In genomic region chr3L:13015823-13016465, dm6 we compare ENCODE assay signal across 5 fruit fly cellular contexts.
TF ChIP-seq lines count a peak whose summit lies in the region.

TSS of gene CG11267 (plus strand) at chr3L:13016050.

- peak; percentile 43 for TF ChIP-seq CTCF in whole organism, embryonic (GFP tag; optimal IDR thresholded peaks at IDR 0.05; lab: Kevin White, UChicago)

TF ChIP-seq in whole organism, adult, 20 proteins besides CTCF, POLR2A, EP300 and RAD21 (continues in another document):
- peak; percentile 88 for TF ChIP-seq toe (GFP tag; optimal IDR thresholded peaks at IDR 0.05; lab: Kevin White, UChicago)
- TF ChIP-seq CG7045 (GFP tag; optimal IDR thresholded peaks at IDR 0.05; lab: Kevin White, UChicago), result peak; percentile 87
- peak; percentile 68 for TF ChIP-seq pad (GFP tag; optimal IDR thresholded peaks at IDR 0.05; lab: Kevin White, UChicago)
- no peak for TF ChIP-seq kay (GFP tag; lab: Kevin White, UChicago; ENCODE audit: borderline replicate concordance)
- TF ChIP-seq Hr96 (GFP tag; optimal IDR thresholded peaks at IDR 0.05; lab: Kevin White, UChicago), result peak; percentile 51
- peak; percentile 21 for TF ChIP-seq tj (GFP tag; optimal IDR thresholded peaks at IDR 0.05; lab: Kevin White, UChicago)
- TF ChIP-seq Crg-1 (GFP tag; optimal IDR thresholded peaks at IDR 0.05; lab: Kevin White, UChicago), result no peak
- TF ChIP-seq CG12768 (GFP tag; optimal IDR thresholded peaks at IDR 0.05; lab: Kevin White, UChicago), result peak; percentile 83
- TF ChIP-seq CG1620 (GFP tag; optimal IDR thresholded peaks at IDR 0.05; lab: Kevin White, UChicago), result peak; percentile 69
- TF ChIP-seq Clk (GFP tag; optimal IDR thresholded peaks at IDR 0.05; lab: Kevin White, UChicago), result peak; percentile 51
- TF ChIP-seq cnc (optimal IDR thresholded peaks at IDR 0.05; lab: Kevin White, UChicago), result no peak
- peak; percentile 55 for TF ChIP-seq cic (GFP tag; optimal IDR thresholded peaks at IDR 0.05; lab: Kevin White, UChicago)
- TF ChIP-seq CG11617 (GFP tag; optimal IDR thresholded peaks at IDR 0.05; lab: Kevin White, UChicago), result peak; percentile 58
- peak; percentile 79 for TF ChIP-seq CG14711 (tag; optimal IDR thresholded peaks at IDR 0.05; lab: Kevin White, UChicago)
- no peak for TF ChIP-seq CG5204 (GFP tag; optimal IDR thresholded peaks at IDR 0.05; lab: Kevin White, UChicago)
- peak; percentile 61 for TF ChIP-seq CG33017 (tag; optimal IDR thresholded peaks at IDR 0.05; lab: Kevin White, UChicago)
- TF ChIP-seq Mnt (GFP tag; optimal IDR thresholded peaks at IDR 0.05; lab: Kevin White, UChicago), result peak; percentile 95
- peak; percentile 2 for TF ChIP-seq ovo (GFP tag; optimal IDR thresholded peaks at IDR 0.05; lab: Kevin White, UChicago)

TF ChIP-seq in whole organism, embryonic, 481 proteins besides CTCF, POLR2A, EP300 and RAD21 (continues in another document):
- TF ChIP-seq gro (GFP tag; optimal IDR thresholded peaks at IDR 0.05; lab: Kevin White, UChicago) (peak; percentile 67), CG32532 (GFP tag; IDR thresholded peaks at IDR 0.05; lab: Robert Waterston, UW) (peak; percentile 95), odd (GFP tag; optimal IDR thresholded peaks at IDR 0.05; lab: Kevin White, UChicago) (peak; percentile 77), cad (GFP tag; optimal IDR thresholded peaks at IDR 0.05; lab: Kevin White, UChicago) (no peak), vvl (GFP tag; IDR thresholded peaks at IDR 0.05; lab: Robert Waterston, UW) (peak; percentile 96), MESR4 (GFP tag; optimal IDR thresholded peaks at IDR 0.05; lab: Kevin White, UChicago) (peak; percentile 53), CG16779 (GFP tag; IDR thresholded peaks at IDR 0.05; lab: Robert Waterston, UW) (peak; percentile 82), CG12071 (GFP tag; optimal IDR thresholded peaks at IDR 0.05; lab: Kevin White, UChicago) (peak; percentile 85), bowl (GFP tag; IDR thresholded peaks at IDR 0.05; lab: Robert Waterston, UW) (peak; percentile 84), CG11723 (GFP tag; optimal IDR thresholded peaks at IDR 0.05; lab: Kevin White, UChicago) (peak; percentile 49), ewg (GFP tag; optimal IDR thresholded peaks at IDR 0.05; lab: Kevin White, UChicago) (peak; percentile 58), her (GFP tag; optimal IDR thresholded peaks at IDR 0.05; lab: Kevin White, UChicago) (peak; percentile 60), maf-S (GFP tag; optimal IDR thresholded peaks at IDR 0.05; lab: Kevin White, UChicago) (peak; percentile 82), H15 (GFP tag; IDR thresholded peaks at IDR 0.05; lab: Robert Waterston, UW) (peak; percentile 91), sug (tag; optimal IDR thresholded peaks at IDR 0.05; lab: Kevin White, UChicago) (peak; percentile 91), trh (GFP tag; optimal IDR thresholded peaks at IDR 0.05; lab: Kevin White, UChicago) (peak; percentile 62), GATAe (GFP tag; conservative IDR thresholded peaks at IDR 0.05; lab: Robert Waterston, UW) (peak; percentile 76), CG4820 (GFP tag; optimal IDR thresholded peaks at IDR 0.05; lab: Kevin White, UChicago) (peak; percentile 85), CG10462 (GFP tag; optimal IDR thresholded peaks at IDR 0.05; lab: Kevin White, UChicago) (no peak)

TF ChIP-seq in whole organism, prepupa, 60 proteins besides CTCF, POLR2A, EP300 and RAD21 (continues in another document):
- peak; percentile 84 for TF ChIP-seq CG32006 (GFP tag; optimal IDR thresholded peaks at IDR 0.05; lab: Kevin White, UChicago)
- TF ChIP-seq Ets96B (tag; optimal IDR thresholded peaks at IDR 0.05; lab: Kevin White, UChicago), result peak; percentile 76
- TF ChIP-seq CG8319 (GFP tag; optimal IDR thresholded peaks at IDR 0.05; lab: Kevin White, UChicago), result peak; percentile 71
- peak; percentile 86 for TF ChIP-seq cyc (GFP tag; optimal IDR thresholded peaks at IDR 0.05; lab: Kevin White, UChicago)
- peak; percentile 75 for TF ChIP-seq CG11902 (GFP tag; optimal IDR thresholded peaks at IDR 0.05; lab: Kevin White, UChicago)
- peak; percentile 28 for TF ChIP-seq fd85E (GFP tag; optimal IDR thresholded peaks at IDR 0.05; lab: Kevin White, UChicago)
- TF ChIP-seq Gug (GFP tag; IDR thresholded peaks at IDR 0.05; lab: Robert Waterston, UW), result peak; percentile 71
- TF ChIP-seq ss (GFP tag; optimal IDR thresholded peaks at IDR 0.05; lab: Kevin White, UChicago), result peak; percentile 46 to 72
- peak; percentile 78 for TF ChIP-seq spab (GFP tag; optimal IDR thresholded peaks at IDR 0.05; lab: Kevin White, UChicago)
- peak; percentile 65 for TF ChIP-seq Blimp-1 (GFP tag; optimal IDR thresholded peaks at IDR 0.05; lab: Kevin White, UChicago)
- peak; percentile 74 for TF ChIP-seq CG1621 (tag; optimal IDR thresholded peaks at IDR 0.05; lab: Kevin White, UChicago)
- TF ChIP-seq Eip93F (GFP tag; optimal IDR thresholded peaks at IDR 0.05; lab: Kevin White, UChicago), result peak; percentile 77
- TF ChIP-seq salr (GFP tag; optimal IDR thresholded peaks at IDR 0.05; lab: Kevin White, UChicago), result peak; percentile 72
- TF ChIP-seq CG6276 (GFP tag; optimal IDR thresholded peaks at IDR 0.05; lab: Kevin White, UChicago), result no peak
- TF ChIP-seq Eip78C (GFP tag; lab: Kevin White, UChicago), result peak; percentile 96
- peak; percentile 83 for TF ChIP-seq Sox102F (GFP tag; optimal IDR thresholded peaks at IDR 0.05; lab: Kevin White, UChicago)
- peak; percentile 80 for TF ChIP-seq acj6 (GFP tag; optimal IDR thresholded peaks at IDR 0.05; lab: Kevin White, UChicago)
- peak; percentile 86 for TF ChIP-seq CG3032 (tag; optimal IDR thresholded peaks at IDR 0.05; lab: Kevin White, UChicago)
- peak; percentile 83 for TF ChIP-seq Smox (GFP tag; optimal IDR thresholded peaks at IDR 0.05; lab: Kevin White, UChicago)
- TF ChIP-seq esn (GFP tag; optimal IDR thresholded peaks at IDR 0.05; lab: Kevin White, UChicago), result peak; percentile 86

TF ChIP-seq in whole organism, pupa, 21 proteins besides CTCF, POLR2A, EP300 and RAD21:
- TF ChIP-seq fd96Ca (GFP tag; IDR thresholded peaks at IDR 0.05; lab: Robert Waterston, UW), result peak; percentile 55; the same call in 2 of the 3 replicates
- TF ChIP-seq CG12605 (GFP tag; IDR thresholded peaks at IDR 0.05; lab: Robert Waterston, UW), result peak; percentile 84
- TF ChIP-seq CG4496 (GFP tag; IDR thresholded peaks at IDR 0.05; lab: Robert Waterston, UW), result peak; percentile 96
- TF ChIP-seq CG14655 (GFP tag; optimal IDR thresholded peaks at IDR 0.05; lab: Kevin White, UChicago), result peak; percentile 90
- peak; percentile 88 for TF ChIP-seq CG8301 (tag; optimal IDR thresholded peaks at IDR 0.05; lab: Kevin White, UChicago)
- TF ChIP-seq CG17806 (tag; optimal IDR thresholded peaks at IDR 0.05; lab: Kevin White, UChicago), result peak; percentile 88
- peak; percentile 83 for TF ChIP-seq CG9948 (tag; optimal IDR thresholded peaks at IDR 0.05; lab: Kevin White, UChicago)
- peak; percentile 69 for TF ChIP-seq gl (tag; optimal IDR thresholded peaks at IDR 0.05; lab: Kevin White, UChicago)
- peak; percentile 84 for TF ChIP-seq CG32121 (GFP tag; IDR thresholded peaks at IDR 0.05; lab: Robert Waterston, UW)
- peak; percentile 73 for TF ChIP-seq Pif1B (GFP tag; optimal IDR thresholded peaks at IDR 0.05; lab: Kevin White, UChicago)
- TF ChIP-seq Pif1A (GFP tag; optimal IDR thresholded peaks at IDR 0.05; lab: Kevin White, UChicago), result peak; percentile 84
- peak; percentile 79 for TF ChIP-seq CG34367 (tag; optimal IDR thresholded peaks at IDR 0.05; lab: Kevin White, UChicago)
- TF ChIP-seq Snoo (tag; optimal IDR thresholded peaks at IDR 0.05; lab: Kevin White, UChicago), result peak; percentile 77
- TF ChIP-seq D1 (tag; optimal IDR thresholded peaks at IDR 0.05; lab: Kevin White, UChicago), result peak; percentile 56
- peak; percentile 76 for TF ChIP-seq CG10348 (GFP tag; IDR thresholded peaks at IDR 0.05; lab: Robert Waterston, UW)
- TF ChIP-seq EcR (GFP tag; optimal IDR thresholded peaks at IDR 0.05; lab: Kevin White, UChicago), result peak; percentile 82
- TF ChIP-seq rn (GFP tag; IDR thresholded peaks at IDR 0.05; lab: Robert Waterston, UW), result peak; percentile 86
- TF ChIP-seq CG13204 (GFP tag; optimal IDR thresholded peaks at IDR 0.05; lab: Kevin White, UChicago), result no peak
- peak; percentile 89 for TF ChIP-seq CG8159 (tag; optimal IDR thresholded peaks at IDR 0.05; lab: Kevin White, UChicago)
- TF ChIP-seq Ets98B (GFP tag; IDR thresholded peaks at IDR 0.05; lab: Robert Waterston, UW), result peak; percentile 94
- TF ChIP-seq CG15710 (tag; optimal IDR thresholded peaks at IDR 0.05; lab: Kevin White, UChicago), result peak; percentile 79
TF ChIP-seq in whole organism, pupa: peak in this region for 20.

TF ChIP-seq in whole organism, wandering third instar larva, 38 proteins besides CTCF, POLR2A, EP300 and RAD21 (continues in another document):
- TF ChIP-seq sage (GFP tag; optimal IDR thresholded peaks at IDR 0.05; lab: Kevin White, UChicago) (peak; percentile 60), Hr83 (GFP tag; optimal IDR thresholded peaks at IDR 0.05; lab: Kevin White, UChicago; ENCODE audit: poor library complexity, severe bottlenecking) (peak; percentile 86), HLH106 (tag; optimal IDR thresholded peaks at IDR 0.05; lab: Kevin White, UChicago) (peak; percentile 84), CrebA (GFP tag; optimal IDR thresholded peaks at IDR 0.05; lab: Kevin White, UChicago; ENCODE audit: borderline replicate concordance) (no peak), Mio (GFP tag; optimal IDR thresholded peaks at IDR 0.05; lab: Kevin White, UChicago) (no peak), br (GFP tag; optimal IDR thresholded peaks at IDR 0.05; lab: Kevin White, UChicago) (peak; percentile 68), Myc (optimal IDR thresholded peaks at IDR 0.05; lab: Kevin White, UChicago) (peak; percentile 5), Hr78 (GFP tag; optimal IDR thresholded peaks at IDR 0.05; lab: Kevin White, UChicago) (no peak), OdsH (GFP tag; optimal IDR thresholded peaks at IDR 0.05; lab: Kevin White, UChicago) (peak; percentile 49), Sp1 (GFP tag; optimal IDR thresholded peaks at IDR 0.05; lab: Kevin White, UChicago) (peak; percentile 81), ey (GFP tag; optimal IDR thresholded peaks at IDR 0.05; lab: Kevin White, UChicago) (peak; percentile 67), foxo (GFP tag; optimal IDR thresholded peaks at IDR 0.05; lab: Kevin White, UChicago) (peak in 1 of 2 experiments; percentile 80), tai (GFP tag; optimal IDR thresholded peaks at IDR 0.05; lab: Kevin White, UChicago) (peak; percentile 65), Rel (GFP tag; optimal IDR thresholded peaks at IDR 0.05; lab: Kevin White, UChicago) (no peak), Rel (tag; optimal IDR thresholded peaks at IDR 0.05; lab: Kevin White, UChicago) (peak; percentile 41), dmrt93B (GFP tag; optimal IDR thresholded peaks at IDR 0.05; lab: Kevin White, UChicago) (no peak), pan (optimal IDR thresholded peaks at IDR 0.05; lab: Kevin White, UChicago) (no peak), CG9705 (GFP tag; optimal IDR thresholded peaks at IDR 0.05; lab: Kevin White, UChicago) (peak; percentile 82), lola (GFP tag; optimal IDR thresholded peaks at IDR 0.05; lab: Kevin White, UChicago) (no peak), Dfd (GFP tag; optimal IDR thresholded peaks at IDR 0.05; lab: Kevin White, UChicago) (no peak), CG32264 (GFP tag; optimal IDR thresholded peaks at IDR 0.05; lab: Kevin White, UChicago) (peak; percentile 36), fru (GFP tag; optimal IDR thresholded peaks at IDR 0.05; lab: Kevin White, UChicago) (peak; percentile 70), woc (GFP tag; optimal IDR thresholded peaks at IDR 0.05; lab: Kevin White, UChicago) (peak; percentile 59)
